Fruit fly (Drosophila melanogaster): Measurements from ENCODE around the gene CG42268.

Gene CG42268

dm6 chr3L:9708797-9709196 lies 51.4 kb downstream of the CG42268 start:
- TF ChIP-seq pan (optimal IDR thresholded peaks at IDR 0.05) (no peak), psq (optimal IDR thresholded peaks at IDR 0.05) (no peak), CG8478 (optimal IDR thresholded peaks at IDR 0.05) (no peak), usp (GFP tag; optimal IDR thresholded peaks at IDR 0.05) (no peak), Dll (optimal IDR thresholded peaks at IDR 0.05) (no peak), EcR (GFP tag; optimal IDR thresholded peaks at IDR 0.05) (no peak)

- TF ChIP-seq EcR (GFP tag; optimal IDR thresholded peaks at IDR 0.05) (no peak), usp (GFP tag; optimal IDR thresholded peaks at IDR 0.05) (no peak), CG8478 (optimal IDR thresholded peaks at IDR 0.05) (no peak)
Observed at dm6 chr3L:9705591-9705990, 54.6 kb downstream of the CG42268 start.

- no peak for TF ChIP-seq EcR (GFP tag; optimal IDR thresholded peaks at IDR 0.05)
- no peak for TF ChIP-seq usp (GFP tag; optimal IDR thresholded peaks at IDR 0.05)
- no peak for TF ChIP-seq psq (optimal IDR thresholded peaks at IDR 0.05)
- no peak for TF ChIP-seq CG8478 (optimal IDR thresholded peaks at IDR 0.05)
- TF ChIP-seq Dll (optimal IDR thresholded peaks at IDR 0.05): no peak
- TF ChIP-seq pan (optimal IDR thresholded peaks at IDR 0.05): no peak
Observed at dm6 chr3L:9704162-9704748, 55.9 kb downstream of the CG42268 start, which contains the start of gene CG16711. Gene CG16711, plus strand, starts transcription at chr3L:9704331.

dm6 chr3L:9703495-9703894 lies 56.7 kb downstream of the CG42268 start, which contains the start of gene CG6761:
Gene CG6761, minus strand, starts transcription at chr3L:9703595.
- TF ChIP-seq Dll (optimal IDR thresholded peaks at IDR 0.05) (no peak), pan (optimal IDR thresholded peaks at IDR 0.05) (no peak), usp (GFP tag; optimal IDR thresholded peaks at IDR 0.05) (no peak), CG8478 (optimal IDR thresholded peaks at IDR 0.05) (no peak), psq (optimal IDR thresholded peaks at IDR 0.05) (no peak), EcR (GFP tag; optimal IDR thresholded peaks at IDR 0.05) (no peak)

dm6 chr3L:9698193-9698642 lies 62.0 kb downstream of the CG42268 start, which contains the start of gene Ubc4:
Gene Ubc4, plus strand, starts transcription at chr3L:9698336.
- TF ChIP-seq Dll (optimal IDR thresholded peaks at IDR 0.05) (no peak), EcR (GFP tag; optimal IDR thresholded peaks at IDR 0.05) (no peak), psq (optimal IDR thresholded peaks at IDR 0.05) (no peak), pan (optimal IDR thresholded peaks at IDR 0.05) (no peak), usp (GFP tag; optimal IDR thresholded peaks at IDR 0.05) (no peak), CG8478 (optimal IDR thresholded peaks at IDR 0.05) (no peak)

- no peak for TF ChIP-seq EcR (GFP tag; optimal IDR thresholded peaks at IDR 0.05)
Observed at dm6 chr3L:9697527-9697883, 62.7 kb downstream of the CG42268 start.

- no peak for TF ChIP-seq CG8478 (optimal IDR thresholded peaks at IDR 0.05)
- no peak for TF ChIP-seq psq (optimal IDR thresholded peaks at IDR 0.05)
- peak; percentile 45 for TF ChIP-seq Dll (optimal IDR thresholded peaks at IDR 0.05)
Observed at dm6 chr3L:9696650-9697526, 63.3 kb downstream of the CG42268 start, which contains the start of gene Prps. Gene Prps, minus strand, starts transcription at chr3L:9696700.

dm6 chr3L:9695647-9696046 lies 64.5 kb downstream of the CG42268 start:
- TF ChIP-seq psq (optimal IDR thresholded peaks at IDR 0.05) (no peak), Dll (optimal IDR thresholded peaks at IDR 0.05) (no peak), EcR (GFP tag; optimal IDR thresholded peaks at IDR 0.05) (no peak), usp (GFP tag; optimal IDR thresholded peaks at IDR 0.05) (no peak), pan (optimal IDR thresholded peaks at IDR 0.05) (no peak), CG8478 (optimal IDR thresholded peaks at IDR 0.05) (no peak)

- TF ChIP-seq Dll (optimal IDR thresholded peaks at IDR 0.05) (peak; percentile 57), pan (optimal IDR thresholded peaks at IDR 0.05) (no peak)
Observed at dm6 chr3L:9695242-9695641, 65.0 kb downstream of the CG42268 start.

- TF ChIP-seq pan (optimal IDR thresholded peaks at IDR 0.05): no peak
Observed at dm6 chr3L:9694867-9695236, 65.3 kb downstream of the CG42268 start.

dm6 chr3L:9694169-9694866 lies 65.9 kb downstream of the CG42268 start:
- TF ChIP-seq EcR (GFP tag; optimal IDR thresholded peaks at IDR 0.05) (no peak), pan (optimal IDR thresholded peaks at IDR 0.05) (no peak), Dll (optimal IDR thresholded peaks at IDR 0.05) (peak; percentile 60)

- no peak for TF ChIP-seq psq (optimal IDR thresholded peaks at IDR 0.05)
- no peak for TF ChIP-seq usp (GFP tag; optimal IDR thresholded peaks at IDR 0.05)
- no peak for TF ChIP-seq Dll (optimal IDR thresholded peaks at IDR 0.05)
- no peak for TF ChIP-seq EcR (GFP tag; optimal IDR thresholded peaks at IDR 0.05)
- no peak for TF ChIP-seq CG8478 (optimal IDR thresholded peaks at IDR 0.05)
- no peak for TF ChIP-seq pan (optimal IDR thresholded peaks at IDR 0.05)
Observed at dm6 chr3L:9693552-9694133, 66.6 kb downstream of the CG42268 start.
